Fruit fly (Drosophila melanogaster): ENCODE results near the gene gcm2.

DNA sequence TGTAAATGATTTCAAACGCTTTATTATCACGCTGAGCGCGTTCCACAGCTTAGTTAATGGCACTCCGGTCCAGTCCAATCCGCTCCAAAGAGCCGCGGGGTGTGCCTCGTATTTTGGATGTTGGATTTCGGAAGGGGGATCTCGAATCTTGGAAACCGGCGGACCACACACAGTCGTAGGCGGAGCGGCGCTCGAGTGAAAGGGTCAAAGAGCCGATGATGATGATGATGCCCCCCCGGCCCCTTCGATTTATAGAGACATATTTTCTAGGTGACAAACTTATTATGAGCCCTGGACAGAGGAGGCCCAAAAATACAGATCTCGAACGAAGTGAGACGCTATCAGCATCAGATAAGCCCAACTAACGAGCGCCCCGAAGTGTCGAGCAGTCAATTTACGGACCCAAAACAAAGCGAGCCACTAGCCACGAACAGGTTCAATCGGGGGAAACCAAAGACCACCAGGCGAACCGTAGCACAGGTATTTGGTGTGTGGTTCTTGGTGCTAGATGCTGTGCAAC lies 1.0 kb downstream of the gcm2 start:
- TF ChIP-seq CTCF (optimal IDR thresholded peaks at IDR 0.05) (no peak), CG8478 (optimal IDR thresholded peaks at IDR 0.05) (no peak)
